Fruit fly (Drosophila melanogaster) whole organism, embryonic: Measurements from ENCODE around the gene CG43407.

Experiments used
- Adf1 ChIP-seq: fragments of 200-800 bp; sonication (Bioruptor generic); IDR thresholded peaks from 2 replicates; pipeline ENCODE4 v1.3.6; 2022; ENCODE audit warnings: missing biosample characterization, missing genetic modification characterization
- B-H2 ChIP-seq: fragments of 200-800 bp; sonication (Bioruptor generic); optimal IDR thresholded peaks from 2 replicates; lab custom pipeline; 2018; ENCODE audit warnings: missing biosample characterization, mild to moderate bottlenecking, missing genetic modification characterization
- BtbVII ChIP-seq: fragments of 200-800 bp; sonication (Bioruptor generic); optimal IDR thresholded peaks from 3 replicates; lab custom pipeline; 2017; ENCODE audit warnings: missing biosample characterization, mild to moderate bottlenecking, missing genetic modification characterization
- CG10321 ChIP-seq: fragments of 200-800 bp; sonication (Bioruptor generic); IDR thresholded peaks from 2 replicates; pipeline ENCODE4 v1.3.6; 2022; ENCODE audit warnings: missing biosample characterization, missing genetic modification characterization
- CG11456 ChIP-seq: fragments of 200-800 bp; sonication (Bioruptor generic); IDR thresholded peaks from 3 replicates; pipeline ENCODE4 v1.3.6; 2022; ENCODE audit warnings: missing biosample characterization, missing genetic modification characterization
- CG12071 ChIP-seq: fragments of 200-800 bp; sonication (Bioruptor generic); optimal IDR thresholded peaks from 3 replicates; lab custom pipeline; 2018; ENCODE audit warnings: missing biosample characterization, mild to moderate bottlenecking, missing genetic modification characterization
- CG12659 ChIP-seq: fragments of 200-800 bp; sonication (Bioruptor generic); optimal IDR thresholded peaks from 3 replicates; lab custom pipeline; 2017; ENCODE audit warnings: mild to moderate bottlenecking, missing biosample characterization, missing genetic modification reagents, missing genetic modification characterization
- CG12942 ChIP-seq: fragments of 200-800 bp; sonication (Bioruptor generic); optimal IDR thresholded peaks from 3 replicates; lab custom pipeline; 2016; ENCODE audit warnings: missing biosample characterization, missing genetic modification characterization
- CG13624 ChIP-seq: fragments of 200-800 bp; sonication (Bioruptor generic); optimal IDR thresholded peaks from 2 replicates; lab custom pipeline; 2016; ENCODE audit warnings: missing biosample characterization, missing genetic modification characterization
- CG2202 ChIP-seq: fragments of 200-800 bp; sonication (Bioruptor generic); optimal IDR thresholded peaks from 2 replicates; lab custom pipeline; 2018; ENCODE audit warnings: missing biosample characterization, mild to moderate bottlenecking, missing genetic modification characterization
- CG30020 ChIP-seq: fragments of 200-800 bp; optimal IDR thresholded peaks from 2 replicates; lab custom pipeline; 2019; ENCODE audit warnings: missing biosample characterization, mild to moderate bottlenecking, missing genetic modification characterization, moderate library complexity
- CG31365 ChIP-seq: fragments of 200-800 bp; sonication (Bioruptor generic); optimal IDR thresholded peaks from 2 replicates; lab custom pipeline; 2018; ENCODE audit warnings: missing biosample characterization, mild to moderate bottlenecking, missing genetic modification characterization
- CG33557 ChIP-seq: fragments of 200-800 bp; sonication (Bioruptor generic); optimal IDR thresholded peaks from 2 replicates; lab custom pipeline; 2019; ENCODE audit warnings: missing biosample characterization, mild to moderate bottlenecking, missing genetic modification characterization, moderate library complexity
- CG3847 ChIP-seq: fragments of 200-800 bp; sonication (Bioruptor generic); IDR thresholded peaks from 2 replicates; pipeline ENCODE4 v1.3.6; 2022; ENCODE audit warnings: missing biosample characterization, missing genetic modification characterization
- CG6272 ChIP-seq: fragments of 200-800 bp; sonication (Bioruptor generic); IDR thresholded peaks from 2 replicates; pipeline ENCODE4 v1.3.6; 2022; ENCODE audit warnings: missing biosample characterization, missing genetic modification characterization
- CG7928 ChIP-seq: fragments of 200-800 bp; sonication (Bioruptor generic); optimal IDR thresholded peaks from 2 replicates; lab custom pipeline; 2017; ENCODE audit warnings: missing biosample characterization, mild to moderate bottlenecking, missing genetic modification characterization
- CG9215 ChIP-seq: fragments of 200-800 bp; sonication (Bioruptor generic); IDR thresholded peaks from 2 replicates; pipeline ENCODE4 v1.3.6; 2022; ENCODE audit warnings: missing biosample characterization, missing genetic modification characterization
- Camta ChIP-seq: fragments of 200-800 bp; sonication (Bioruptor generic); optimal IDR thresholded peaks from 2 replicates; lab custom pipeline; 2016; ENCODE audit warnings: missing biosample characterization, missing genetic modification characterization
- CrebB ChIP-seq: fragments of 200-800 bp; sonication (Bioruptor generic); optimal IDR thresholded peaks from 3 replicates; lab custom pipeline; 2018; ENCODE audit warnings: missing biosample characterization, mild to moderate bottlenecking, missing genetic modification characterization
- Eip74EF ChIP-seq, 2 experiments: fragments of 200-800 bp in 1 of 2; fragments of >200 bp in 1 of 2; sonication (Bioruptor generic) in 1 of 2; optimal IDR thresholded peaks; 2 replicates each; lab custom pipeline; 2017 to 2019; ENCODE audit warnings: missing biosample characterization in 2 of 2, missing genetic modification characterization in 2 of 2, mild to moderate bottlenecking in 1 of 2, moderate library complexity in 1 of 2
- Ets97D ChIP-seq: fragments of 200-800 bp; sonication (Bioruptor generic); optimal IDR thresholded peaks from 3 replicates; lab custom pipeline; 2016; ENCODE audit warnings: missing biosample characterization, missing genetic modification characterization
- Hmr ChIP-seq: fragments of 200-800 bp; sonication (Bioruptor generic); optimal IDR thresholded peaks from 3 replicates; lab custom pipeline; 2017; ENCODE audit warnings: mild to moderate bottlenecking, missing biosample characterization, missing genetic modification reagents, missing genetic modification characterization
- Hmx ChIP-seq: fragments of 200-800 bp; sonication (Bioruptor generic); optimal IDR thresholded peaks from 2 replicates; lab custom pipeline; 2016; ENCODE audit warnings: missing biosample characterization, missing genetic modification characterization
- Hr51 ChIP-seq, 2 experiments: fragments of 200-800 bp; sonication (Bioruptor generic); optimal IDR thresholded peaks; 2 replicates in 1 of 2; 3 replicates in 1 of 2; lab custom pipeline; 2016 to 2018; ENCODE audit warnings: missing biosample characterization in 2 of 2, missing genetic modification characterization in 2 of 2, mild to moderate bottlenecking in 1 of 2, moderate library complexity in 1 of 2
- Max ChIP-seq: fragments of 200-800 bp; sonication (Bioruptor generic); optimal IDR thresholded peaks from 2 replicates; lab custom pipeline; 2016; ENCODE audit warnings: missing biosample characterization, mild to moderate bottlenecking, missing genetic modification characterization
- Meics ChIP-seq: fragments of 200-800 bp; sonication (Bioruptor generic); optimal IDR thresholded peaks from 2 replicates; lab custom pipeline; 2017; ENCODE audit warnings: missing biosample characterization, mild to moderate bottlenecking, missing genetic modification characterization
- Mes4 ChIP-seq: fragments of 200-800 bp; sonication (Bioruptor generic); optimal IDR thresholded peaks from 2 replicates; lab custom pipeline; 2016; ENCODE audit warnings: missing biosample characterization, missing genetic modification characterization
- NC2β ChIP-seq: fragments of 200-800 bp; sonication (Bioruptor generic); optimal IDR thresholded peaks from 2 replicates; lab custom pipeline; 2016; ENCODE audit warnings: missing biosample characterization, missing genetic modification characterization
- NFAT ChIP-seq: fragments of 200-800 bp; sonication (Bioruptor generic); IDR thresholded peaks from 2 replicates; pipeline ENCODE4 v1.3.6; 2022; ENCODE audit warnings: missing biosample characterization, missing genetic modification characterization
- Oli ChIP-seq: fragments of 200-800 bp; sonication (Bioruptor generic); optimal IDR thresholded peaks from 2 replicates; lab custom pipeline; 2018; ENCODE audit warnings: missing biosample characterization, mild to moderate bottlenecking, missing genetic modification characterization, moderate library complexity
- Pdp1 ChIP-seq, 2 experiments: fragments of 200-800 bp; sonication (Bioruptor generic); optimal IDR thresholded peaks; 3 replicates each; lab custom pipeline; 2016; ENCODE audit warnings: missing biosample characterization in 2 of 2, missing genetic modification characterization in 2 of 2, mild to moderate bottlenecking in 1 of 2, moderate library complexity in 1 of 2
- Trl ChIP-seq, 3 experiments: fragments of >200 bp in 2 of 3; fragments of 200-800 bp in 1 of 3; sonication (Bioruptor generic) in 1 of 3; optimal IDR thresholded peaks; 2 replicates in 1 of 3; 3 replicates in 2 of 3; lab custom pipeline; 2016 to 2017; ENCODE audit warnings: missing biosample characterization in 1 of 3, missing genetic modification characterization in 1 of 3
- ab ChIP-seq: fragments of 200-800 bp; sonication (Bioruptor generic); optimal IDR thresholded peaks from 2 replicates; lab custom pipeline; 2016; ENCODE audit warnings: missing biosample characterization, missing genetic modification characterization
- ac ChIP-seq: fragments of 200-800 bp; sonication (Bioruptor generic); optimal IDR thresholded peaks from 3 replicates; lab custom pipeline; 2017; ENCODE audit warnings: missing biosample characterization, mild to moderate bottlenecking, missing genetic modification characterization
- ap ChIP-seq: fragments of 200-800 bp; sonication (Bioruptor generic); IDR thresholded peaks from 2 replicates; pipeline ENCODE4 v1.3.6; 2022; ENCODE audit warnings: missing biosample characterization, missing genetic modification characterization
- ase ChIP-seq: fragments of 200-800 bp; sonication (Bioruptor generic); IDR thresholded peaks from 3 replicates; pipeline ENCODE4 v1.3.6; 2022; ENCODE audit warnings: missing biosample characterization, missing genetic modification characterization
- ash1 ChIP-seq: fragments of 200-800 bp; sonication (Bioruptor generic); optimal IDR thresholded peaks from 2 replicates; lab custom pipeline; 2018; ENCODE audit warnings: missing biosample characterization, mild to moderate bottlenecking, missing genetic modification characterization
- bsh ChIP-seq, 2 experiments: fragments of 200-800 bp; sonication (Bioruptor generic); optimal IDR thresholded peaks; 2 replicates each; lab custom pipeline; 2017 to 2018; ENCODE audit warnings: mild to moderate bottlenecking in 2 of 2, missing biosample characterization in 2 of 2, missing genetic modification characterization in 2 of 2, moderate library complexity in 1 of 2
- cato ChIP-seq: fragments of 200-800 bp; sonication (Bioruptor generic); optimal IDR thresholded peaks from 2 replicates; lab custom pipeline; 2016; ENCODE audit warnings: missing biosample characterization, missing genetic modification characterization, borderline replicate concordance
- dm ChIP-seq: fragments of 200-800 bp; sonication (Bioruptor generic); optimal IDR thresholded peaks from 3 replicates; lab custom pipeline; 2016; ENCODE audit warnings: missing biosample characterization, missing genetic modification characterization
- ewg ChIP-seq: fragments of 200-800 bp; sonication (Bioruptor generic); optimal IDR thresholded peaks from 3 replicates; lab custom pipeline; 2017; ENCODE audit warnings: mild to moderate bottlenecking, missing biosample characterization, missing genetic modification reagents, missing genetic modification characterization
- kah ChIP-seq: fragments of 200-800 bp; sonication (Bioruptor generic); optimal IDR thresholded peaks from 2 replicates; lab custom pipeline; 2018; ENCODE audit warnings: missing biosample characterization, mild to moderate bottlenecking, missing genetic modification characterization
- klu ChIP-seq: fragments of 200-800 bp; sonication (Bioruptor generic); IDR thresholded peaks from 2 replicates; pipeline ENCODE4 v1.3.6; 2022; ENCODE audit warnings: missing biosample characterization, missing genetic modification characterization
- org-1 ChIP-seq: fragments of 200-800 bp; sonication (Bioruptor generic); optimal IDR thresholded peaks from 2 replicates; lab custom pipeline; 2017; ENCODE audit warnings: missing biosample characterization, missing genetic modification characterization
- scrt ChIP-seq: fragments of 200-800 bp; sonication (Bioruptor generic); optimal IDR thresholded peaks from 2 replicates; lab custom pipeline; 2018; ENCODE audit warnings: missing biosample characterization, mild to moderate bottlenecking, missing genetic modification characterization, moderate library complexity
- seq ChIP-seq: fragments of 200-800 bp; sonication (Bioruptor generic); IDR thresholded peaks from 2 replicates; pipeline ENCODE4 v1.3.6; 2022; ENCODE audit warnings: missing biosample characterization, missing genetic modification characterization
- stwl ChIP-seq: fragments of 200-800 bp; sonication (Bioruptor generic); optimal IDR thresholded peaks from 3 replicates; lab custom pipeline; 2018; ENCODE audit warnings: missing biosample characterization, mild to moderate bottlenecking, missing genetic modification characterization, moderate library complexity
- wdn ChIP-seq: fragments of 200-800 bp; sonication (Bioruptor generic); IDR thresholded peaks from 2 replicates; pipeline ENCODE4 v1.3.6; 2022; ENCODE audit warnings: missing biosample characterization, missing genetic modification characterization
- yki ChIP-seq: fragments of >200 bp; optimal IDR thresholded peaks from 3 replicates; lab custom pipeline; 2018

Gene CG43407

DNA sequence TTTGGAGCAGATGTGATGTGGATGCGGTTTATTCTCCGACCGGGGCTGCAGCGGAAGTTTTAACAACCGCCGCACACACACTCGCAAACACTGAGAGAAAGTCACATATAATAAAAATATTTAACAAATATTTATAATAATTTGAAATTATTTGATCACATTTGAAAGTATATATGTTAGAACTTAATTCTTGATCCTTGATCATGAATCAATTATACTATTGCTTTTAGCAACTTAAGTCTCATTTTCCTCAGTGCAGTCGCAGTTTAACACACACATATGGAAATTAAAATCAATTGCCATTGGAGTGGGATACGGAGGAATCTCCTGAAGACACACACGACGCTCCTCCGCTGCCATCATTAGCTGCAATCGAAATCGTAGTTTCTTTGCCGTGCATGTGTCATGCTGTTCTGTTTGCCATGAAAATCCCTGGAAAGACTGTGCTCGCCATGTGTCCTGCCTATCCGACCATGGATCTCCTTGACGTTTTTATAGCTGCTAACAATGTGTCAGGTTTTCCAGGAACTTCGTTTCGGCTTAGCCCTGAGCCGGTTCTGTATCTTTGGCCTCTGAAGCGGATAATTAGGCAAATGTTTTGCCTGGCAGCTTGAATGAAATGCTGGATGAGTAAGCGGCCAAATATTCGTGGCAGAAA lies 19.9 kb downstream of the CG43407 start (continued):
- no peak for TF ChIP-seq NC2β
- no peak for TF ChIP-seq Camta (GFP tag; lab: Kevin White, UChicago)
- no peak for TF ChIP-seq Meics
- TF ChIP-seq CG2202 (tag; lab: Kevin White, UChicago), result peak; percentile 89
- 0 out of 3 replicates have a peak, but pooled peaks have one; percentile 6 for TF ChIP-seq CG11456
- TF ChIP-seq CG9215 (GFP tag; lab: Robert Waterston, UW), result 0 out of 2 replicates have a peak, but pooled peaks have one; percentile 20
- TF ChIP-seq Oli, result peak; percentile 79
- TF ChIP-seq yki (lab: Kevin White, UChicago), result no peak
- peak in 1 of 2 experiments; percentile 31 for TF ChIP-seq Eip74EF (GFP tag; optimal IDR thresholded peaks at IDR 0.05; lab: Kevin White, UChicago)
- TF ChIP-seq scrt, result peak; percentile 6
- TF ChIP-seq CG33557 (GFP tag; lab: Kevin White, UChicago), result peak; percentile 91
- TF ChIP-seq seq (GFP tag; lab: Robert Waterston, UW), result no peak
- no peak for TF ChIP-seq B-H2 (GFP tag; lab: Kevin White, UChicago)
- TF ChIP-seq CG12659, result peak; percentile 27
- peak; percentile 54 for TF ChIP-seq Max (GFP tag; lab: Kevin White, UChicago)
- TF ChIP-seq Ets97D (GFP tag; lab: Kevin White, UChicago), result no peak
- TF ChIP-seq CG12942 (GFP tag; lab: Kevin White, UChicago), result peak; percentile 40
- TF ChIP-seq CG12071, result no peak
- TF ChIP-seq ac (GFP tag; lab: Kevin White, UChicago), result peak; percentile 84
- no peak for TF ChIP-seq CG7928
- no peak for TF ChIP-seq Hmx (GFP tag; lab: Kevin White, UChicago)
- TF ChIP-seq Hr51 (GFP tag; optimal IDR thresholded peaks at IDR 0.05; lab: Kevin White, UChicago), result peak in 1 of 2 experiments; percentile 59
- no peak for TF ChIP-seq dm (GFP tag; lab: Kevin White, UChicago)
- no peak for TF ChIP-seq ash1 (GFP tag; lab: Kevin White, UChicago)
- TF ChIP-seq ap (GFP tag; lab: Robert Waterston, UW), result 0 out of 2 replicates have a peak, but pooled peaks have one; percentile 33
- TF ChIP-seq ewg, result peak; percentile 50
- TF ChIP-seq kah (GFP tag; lab: Kevin White, UChicago), result peak; percentile 32
- TF ChIP-seq CG30020 (tag; lab: Kevin White, UChicago), result peak; percentile 37
- TF ChIP-seq Pdp1 (GFP tag; optimal IDR thresholded peaks at IDR 0.05; lab: Kevin White, UChicago), result no peak
- TF ChIP-seq Hmr (GFP tag; lab: Kevin White, UChicago), result no peak
- TF ChIP-seq CrebB (tag; lab: Kevin White, UChicago), result peak; percentile 10
- no peak for TF ChIP-seq Adf1 (GFP tag; lab: Robert Waterston, UW)
- no peak for TF ChIP-seq NFAT (GFP tag; lab: Robert Waterston, UW)
- peak; percentile 24 for TF ChIP-seq cato
- no peak for TF ChIP-seq ab
- peak; percentile 40; the same call in 1 of the 2 replicates for TF ChIP-seq CG6272 (GFP tag; lab: Robert Waterston, UW)
- no peak for TF ChIP-seq CG13624 (GFP tag; lab: Kevin White, UChicago)
- TF ChIP-seq CG31365, result no peak
- TF ChIP-seq stwl (tag; lab: Kevin White, UChicago), result no peak
- TF ChIP-seq wdn (GFP tag; lab: Robert Waterston, UW), result no peak
- TF ChIP-seq CG10321 (GFP tag; lab: Robert Waterston, UW), result no peak
- TF ChIP-seq CG3847 (GFP tag; lab: Robert Waterston, UW), result 0 out of 2 replicates have a peak, but pooled peaks have one; percentile 39
- peak; percentile 27 for TF ChIP-seq BtbVII (GFP tag; lab: Kevin White, UChicago)
- TF ChIP-seq org-1 (GFP tag; lab: Kevin White, UChicago), result peak; percentile 31
- TF ChIP-seq ase, result 0 out of 3 replicates have a peak, but pooled peaks have one; percentile 5
- TF ChIP-seq Trl (optimal IDR thresholded peaks at IDR 0.05; lab: Kevin White, UChicago), result no peak
- TF ChIP-seq Trl (GFP tag; optimal IDR thresholded peaks at IDR 0.05; lab: Kevin White, UChicago), result no peak
- no peak for TF ChIP-seq klu (GFP tag; lab: Robert Waterston, UW)
- TF ChIP-seq bsh (GFP tag; optimal IDR thresholded peaks at IDR 0.05; lab: Kevin White, UChicago), result peak; percentile 63 to 91
- no peak for TF ChIP-seq Mes4
